Worm (Caenorhabditis elegans): Measurements from ENCODE around the gene fbxa-196.

- TF ChIP-seq nhr-237 (tag; optimal IDR thresholded peaks at IDR 0.05) (no peak), sptf-1 (tag; optimal IDR thresholded peaks at IDR 0.05) (no peak), unc-62 (GFP tag; optimal IDR thresholded peaks at IDR 0.05) (no peak)
These were observed 45.4 kb downstream of the fbxa-196 start, which contains the start of gene cpt-6 for ce11 chrV:6493821-6494220.
